Fruit fly (Drosophila melanogaster): Measurements from ENCODE around the gene JIL-1.

dm6 chr3L:11092610-11092961 is 407 bp downstream of the JIL-1 start:
- TF ChIP-seq br (GFP tag; optimal IDR thresholded peaks at IDR 0.05) = no peak
- TF ChIP-seq psq (GFP tag; optimal IDR thresholded peaks at IDR 0.05) = peak; percentile 94
- TF ChIP-seq sv (GFP tag; optimal IDR thresholded peaks at IDR 0.05) = no peak
- TF ChIP-seq h (GFP tag; optimal IDR thresholded peaks at IDR 0.05) = no peak
- TF ChIP-seq CG9705 (GFP tag; optimal IDR thresholded peaks at IDR 0.05) = no peak
- TF ChIP-seq lola (GFP tag; optimal IDR thresholded peaks at IDR 0.05) = no peak
- no peak for TF ChIP-seq Mio (GFP tag; optimal IDR thresholded peaks at IDR 0.05)
- no peak for TF ChIP-seq dl (GFP tag; optimal IDR thresholded peaks at IDR 0.05; ENCODE audit: insufficient read depth in 1 of 2, partially characterized antibody in 2 of 2)
- TF ChIP-seq fru (GFP tag; optimal IDR thresholded peaks at IDR 0.05) = no peak
- no peak for TF ChIP-seq rgr (GFP tag; optimal IDR thresholded peaks at IDR 0.05)
- TF ChIP-seq N (GFP tag; optimal IDR thresholded peaks at IDR 0.05) = peak; percentile 5
- no peak for TF ChIP-seq Hnf4 (GFP tag; optimal IDR thresholded peaks at IDR 0.05)
- TF ChIP-seq Abd-B (GFP tag; optimal IDR thresholded peaks at IDR 0.05) = no peak
